Fruit fly (Drosophila melanogaster): Measurements from ENCODE around the gene D19A.

The D19A gene

DNA sequence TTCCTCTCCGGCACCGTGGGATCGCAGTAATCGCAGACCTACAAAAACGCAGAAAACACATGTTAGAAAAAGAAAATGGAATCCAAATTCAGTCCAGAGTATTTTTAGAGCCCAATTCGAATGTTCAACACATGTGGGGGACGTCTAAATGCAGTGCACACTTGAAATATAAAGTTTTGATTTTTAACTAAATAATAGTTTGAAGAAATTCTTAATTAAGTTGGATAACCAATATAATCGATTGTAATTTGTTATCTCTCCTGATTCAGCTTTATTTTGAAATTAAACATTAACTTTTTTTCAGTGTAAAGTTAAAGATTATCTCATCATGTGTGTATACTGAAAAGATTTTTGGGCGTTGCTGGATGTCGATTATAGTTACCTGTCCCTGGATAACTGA lies 28.3 kb upstream of the D19A start:
- TF ChIP-seq pum (GFP tag; optimal IDR thresholded peaks at IDR 0.05) (peak; percentile 57), CG10431 (GFP tag; optimal IDR thresholded peaks at IDR 0.05) (no peak), CG13424 (tag; optimal IDR thresholded peaks at IDR 0.05) (peak; percentile 71), Lhr (GFP tag; optimal IDR thresholded peaks at IDR 0.05) (peak; percentile 13), CG16863 (GFP tag; optimal IDR thresholded peaks at IDR 0.05) (peak; percentile 53), Xbp1 (GFP tag; optimal IDR thresholded peaks at IDR 0.05) (peak; percentile 68), Dek (tag; optimal IDR thresholded peaks at IDR 0.05) (peak; percentile 15), CG4730 (GFP tag; IDR thresholded peaks at IDR 0.05) (peak; percentile 63), CG4424 (GFP tag; optimal IDR thresholded peaks at IDR 0.05) (peak; percentile 78), CG14050 (GFP tag; IDR thresholded peaks at IDR 0.05) (peak; percentile 37; the same call in 1 of the 3 replicates), CG9817 (tag; optimal IDR thresholded peaks at IDR 0.05) (peak; percentile 29), CG12104 (GFP tag; optimal IDR thresholded peaks at IDR 0.05) (peak; percentile 37), fd3F (GFP tag; optimal IDR thresholded peaks at IDR 0.05) (no peak), CG12155 (GFP tag; optimal IDR thresholded peaks at IDR 0.05) (peak; percentile 12), CG17328 (GFP tag; IDR thresholded peaks at IDR 0.05) (peak; percentile 89), bsh (GFP tag; optimal IDR thresholded peaks at IDR 0.05) (peak in 1 of 2 experiments; percentile 93), CG14441 (GFP tag; IDR thresholded peaks at IDR 0.05) (peak; percentile 46; the same call in 1 of the 2 replicates), CG2712 (tag; optimal IDR thresholded peaks at IDR 0.05) (peak; percentile 92), Usf (GFP tag; optimal IDR thresholded peaks at IDR 0.05) (no peak), E2f2 (GFP tag; IDR thresholded peaks at IDR 0.05) (peak; percentile 32; the same call in 1 of the 2 replicates), salm (tag; optimal IDR thresholded peaks at IDR 0.05) (peak; percentile 61), CG8359 (GFP tag; optimal IDR thresholded peaks at IDR 0.05; ENCODE audit: borderline replicate concordance) (peak; percentile 37), CoRest (tag; optimal IDR thresholded peaks at IDR 0.05) (peak; percentile 72), tgo (GFP tag; IDR thresholded peaks at IDR 0.05) (peak; percentile 66; the same call in 2 of the 3 replicates), Myb (GFP tag; optimal IDR thresholded peaks at IDR 0.05) (peak; percentile 6), Nf-YA (GFP tag; IDR thresholded peaks at IDR 0.05) (peak; percentile 58), Xrp1 (GFP tag; IDR thresholded peaks at IDR 0.05) (peak; percentile 87), CG18764 (GFP tag; optimal IDR thresholded peaks at IDR 0.05) (peak; percentile 44), CG2129 (GFP tag; IDR thresholded peaks at IDR 0.05; ENCODE audit: partially characterized antibody) (no peak), tin (GFP tag; optimal IDR thresholded peaks at IDR 0.05) (peak; percentile 48), CG10267 (tag; optimal IDR thresholded peaks at IDR 0.05) (peak; percentile 80), ssp (GFP tag; IDR thresholded peaks at IDR 0.05) (peak; percentile 44; the same call in 1 of the 2 replicates), MBD-R2 (GFP tag; IDR thresholded peaks at IDR 0.05) (no peak), croc (GFP tag; conservative IDR thresholded peaks at IDR 0.05) (peak; percentile 35; the same call in 1 of the 3 replicates), CG30403 (GFP tag; optimal IDR thresholded peaks at IDR 0.05) (peak; percentile 75), zen (tag; optimal IDR thresholded peaks at IDR 0.05) (peak; percentile 52), disco-r (GFP tag; optimal IDR thresholded peaks at IDR 0.05) (no peak), twi (tag; optimal IDR thresholded peaks at IDR 0.05) (peak; percentile 97), CG12942 (GFP tag; optimal IDR thresholded peaks at IDR 0.05) (peak; percentile 26), CG1024 (GFP tag; IDR thresholded peaks at IDR 0.05) (peak; percentile 67), sc (optimal IDR thresholded peaks at IDR 0.05) (no peak), sc (GFP tag; optimal IDR thresholded peaks at IDR 0.05) (peak; percentile 56), Fer3 (tag; optimal IDR thresholded peaks at IDR 0.05) (peak; percentile 59), CG7372 (GFP tag; IDR thresholded peaks at IDR 0.05) (peak; percentile 34; the same call in 1 of the 2 replicates), ewg (GFP tag; optimal IDR thresholded peaks at IDR 0.05) (peak; percentile 50), CG2120 (GFP tag; optimal IDR thresholded peaks at IDR 0.05) (peak; percentile 24), sisA (GFP tag; IDR thresholded peaks at IDR 0.05) (peak; percentile 53; the same call in 1 of the 2 replicates), otp (GFP tag; IDR thresholded peaks at IDR 0.05) (0 out of 3 replicates have a peak, but pooled peaks have one; percentile 16), CG12391 (tag; optimal IDR thresholded peaks at IDR 0.05) (peak; percentile 89), CG17186 (GFP tag; optimal IDR thresholded peaks at IDR 0.05) (no peak), Aef1 (GFP tag; IDR thresholded peaks at IDR 0.05) (peak; percentile 49; the same call in 1 of the 3 replicates)
